Worm (Caenorhabditis elegans) whole organism, young adult: Measurements from ENCODE around the gene fmo-3.

Experiments used
- B0035.1 ChIP-seq: sonication (generic microtip); optimal IDR thresholded peaks from 2 replicates; lab custom pipeline; 2016; ENCODE audit warnings: missing genetic modification characterization, mild to moderate bottlenecking, missing compliant biosample characterization, missing genotype, missing genetic modification reagents
- F55B11.4 ChIP-seq: sonication (generic microtip); optimal IDR thresholded peaks from 2 replicates; lab custom pipeline; 2016; ENCODE audit warnings: missing compliant biosample characterization, missing genetic modification characterization, borderline replicate concordance; ENCODE audit not compliant: insufficient read depth
- F57A8.1 ChIP-seq: fragments of 200-800 bp; sonication (Bioruptor generic); optimal IDR thresholded peaks from 2 replicates; lab custom pipeline; 2018; ENCODE audit warnings: mild to moderate bottlenecking, missing genetic modification characterization, moderate library complexity, missing compliant biosample characterization
- K11D2.4 ChIP-seq: fragments of 200-800 bp; sonication (Bioruptor generic); IDR thresholded peaks from 2 replicates; pipeline ENCODE4 v1.3.6; 2022; ENCODE audit warnings: missing genetic modification reagents, missing genetic modification characterization, missing compliant biosample characterization
- K12H6.12 ChIP-seq: fragments of 200-800 bp; sonication (Bioruptor generic); optimal IDR thresholded peaks from 2 replicates; lab custom pipeline; 2018; ENCODE audit warnings: mild to moderate bottlenecking, missing genetic modification characterization, missing compliant biosample characterization
- T26A5.8 ChIP-seq: sonication (generic microtip); optimal IDR thresholded peaks from 2 replicates; lab custom pipeline; 2016; ENCODE audit warnings: missing genetic modification characterization, missing compliant biosample characterization
- Y67H2A.10 ChIP-seq: fragments of 200-800 bp; sonication (Bioruptor generic); conservative IDR thresholded peaks from 2 replicates; pipeline ENCODE4 v1.3.6; 2022; ENCODE audit warnings: missing genetic modification reagents, missing genetic modification characterization, missing compliant biosample characterization
- Y79H2A.3 ChIP-seq: fragments of 200-800 bp; sonication (Bioruptor generic); conservative IDR thresholded peaks from 2 replicates; pipeline ENCODE4 v1.3.6; 2022; ENCODE audit warnings: missing genetic modification reagents, missing genetic modification characterization, missing compliant biosample characterization
- aptf-2 ChIP-seq: fragments of 200-800 bp; sonication (Bioruptor generic); conservative IDR thresholded peaks from 2 replicates; pipeline ENCODE4 v1.3.6; 2022; ENCODE audit warnings: missing genetic modification reagents, missing genetic modification characterization, missing compliant biosample characterization
- attf-6 ChIP-seq: fragments of 200-800 bp; sonication (Bioruptor generic); IDR thresholded peaks from 2 replicates; pipeline ENCODE4 v1.3.6; 2022; ENCODE audit warnings: missing genetic modification reagents, missing genetic modification characterization, missing compliant biosample characterization
- cebp-1 ChIP-seq, 2 experiments: fragments of 200-800 bp in 1 of 2; sonication (Bioruptor generic) in 1 of 2; sonication (generic microtip) in 1 of 2; IDR thresholded peaks in 1 of 2; optimal IDR thresholded peaks in 1 of 2; 2 replicates each; pipeline versions ENCODE4 v1.3.6 to Lab custom; 2017 to 2022; ENCODE audit warnings: missing compliant biosample characterization in 2 of 2, missing genetic modification characterization in 2 of 2, mild to moderate bottlenecking in 1 of 2, missing genetic modification reagents in 1 of 2, moderate library complexity in 1 of 2
- cebp-2 ChIP-seq: fragments of 200-800 bp; sonication (Bioruptor generic); IDR thresholded peaks from 2 replicates; pipeline ENCODE4 v1.3.6; 2022; ENCODE audit warnings: missing genetic modification characterization, missing compliant biosample characterization
- ceh-100 ChIP-seq: fragments of 200-800 bp; sonication (Bioruptor generic); IDR thresholded peaks from 2 replicates; pipeline ENCODE4 v1.3.6; 2022; ENCODE audit warnings: missing genetic modification reagents, missing genetic modification characterization, missing compliant biosample characterization
- ceh-58 ChIP-seq: fragments of 200-800 bp; sonication (Bioruptor generic); IDR thresholded peaks from 2 replicates; pipeline ENCODE4 v1.3.6; 2022; ENCODE audit warnings: missing genetic modification characterization, missing compliant biosample characterization
- ceh-91 ChIP-seq: fragments of 200-800 bp; sonication (Bioruptor generic); IDR thresholded peaks from 2 replicates; pipeline ENCODE4 v1.3.6; 2022; ENCODE audit warnings: missing genetic modification reagents, missing genetic modification characterization, missing compliant biosample characterization
- chd-7 ChIP-seq: sonication (generic microtip); optimal IDR thresholded peaks from 2 replicates; lab custom pipeline; 2016; ENCODE audit warnings: mild to moderate bottlenecking, missing genetic modification characterization, moderate library complexity, missing compliant biosample characterization
- die-1 ChIP-seq: sonication (generic microtip); optimal IDR thresholded peaks from 2 replicates; lab custom pipeline; 2016; ENCODE audit warnings: missing genotype, mild to moderate bottlenecking, missing genetic modification characterization, missing compliant biosample characterization
- dox-1 ChIP-seq: fragments of 200-800 bp; sonication (Bioruptor generic); IDR thresholded peaks from 2 replicates; pipeline ENCODE4 v1.3.6; 2022; ENCODE audit warnings: missing genetic modification reagents, missing genetic modification characterization, missing compliant biosample characterization
- dpff-1 ChIP-seq: sonication (generic microtip); optimal IDR thresholded peaks from 2 replicates; lab custom pipeline; 2017; ENCODE audit warnings: mild to moderate bottlenecking, missing genetic modification characterization, missing compliant biosample characterization
- egrh-3 ChIP-seq: fragments of 200-800 bp; sonication (Bioruptor generic); IDR thresholded peaks from 2 replicates; pipeline ENCODE4 v1.3.6; 2022; ENCODE audit warnings: missing genetic modification reagents, missing genetic modification characterization, missing compliant biosample characterization
- hlh-12 ChIP-seq: sonication (generic microtip); optimal IDR thresholded peaks from 2 replicates; lab custom pipeline; 2016; ENCODE audit warnings: missing genetic modification characterization, missing compliant biosample characterization
- hmg-1.2 ChIP-seq: fragments of 200-800 bp; sonication (Bioruptor generic); IDR thresholded peaks from 2 replicates; pipeline ENCODE4 v1.3.6; 2022; ENCODE audit warnings: missing genetic modification reagents, missing genetic modification characterization, missing compliant biosample characterization
- hmg-20 ChIP-seq: fragments of 200-800 bp; sonication (Bioruptor generic); IDR thresholded peaks from 2 replicates; pipeline ENCODE4 v1.3.6; 2022; ENCODE audit warnings: missing genetic modification reagents, missing genetic modification characterization, missing compliant biosample characterization
- lag-1 ChIP-seq: fragments of 200-800 bp; sonication (Bioruptor generic); IDR thresholded peaks from 2 replicates; pipeline ENCODE4 v1.3.6; 2022; ENCODE audit warnings: missing genetic modification reagents, missing genetic modification characterization, missing compliant biosample characterization
- lin-40 ChIP-seq: sonication (generic microtip); optimal IDR thresholded peaks from 2 replicates; lab custom pipeline; 2016; ENCODE audit warnings: missing genetic modification characterization, mild to moderate bottlenecking, missing compliant biosample characterization, missing genotype, missing genetic modification reagents
- madf-3 ChIP-seq: fragments of 200-800 bp; sonication (Bioruptor generic); IDR thresholded peaks from 2 replicates; pipeline ENCODE4 v1.3.6; 2022; ENCODE audit warnings: missing genetic modification reagents, missing genetic modification characterization, missing compliant biosample characterization
- madf-6 ChIP-seq: fragments of 200-800 bp; sonication (Bioruptor generic); IDR thresholded peaks from 2 replicates; pipeline ENCODE4 v1.3.6; 2022; ENCODE audit warnings: missing genetic modification reagents, missing genetic modification characterization, missing compliant biosample characterization
- nfya-1 ChIP-seq: sonication (generic microtip); optimal IDR thresholded peaks from 2 replicates; lab custom pipeline; 2017; ENCODE audit warnings: antibody characterized with exemption, missing compliant biosample characterization, missing genetic modification characterization, borderline replicate concordance; ENCODE audit not compliant: insufficient read depth
- nfya-2 ChIP-seq: fragments of 200-800 bp; sonication (Bioruptor generic); IDR thresholded peaks from 2 replicates; pipeline ENCODE4 v1.3.6; 2022; ENCODE audit warnings: missing genetic modification reagents, missing genetic modification characterization, missing compliant biosample characterization
- nhr-179 ChIP-seq: sonication (generic microtip); optimal IDR thresholded peaks from 2 replicates; lab custom pipeline; 2016; ENCODE audit warnings: mild to moderate bottlenecking, missing genetic modification characterization, missing compliant biosample characterization
- nhr-27 ChIP-seq: fragments of 200-800 bp; sonication (Bioruptor generic); optimal IDR thresholded peaks from 2 replicates; lab custom pipeline; 2018; ENCODE audit warnings: mild to moderate bottlenecking, missing genetic modification characterization, moderate library complexity, missing compliant biosample characterization
- nhr-80 ChIP-seq: sonication (generic microtip); optimal IDR thresholded peaks from 2 replicates; lab custom pipeline; 2016; ENCODE audit warnings: missing genetic modification characterization, missing compliant biosample characterization
- pha-4 ChIP-seq: fragments of 150-350 bp; sonication (generic microtip); optimal IDR thresholded peaks from 2 replicates; lab custom pipeline; 2014; ENCODE audit warnings: missing biosample characterization, missing genetic modification reagents, missing genetic modification characterization
- rpc-1 ChIP-seq, 2 experiments: fragments of 150-350 bp in 1 of 2; sonication (generic microtip) in 1 of 2; optimal IDR thresholded peaks; 2 replicates each; lab custom pipeline; 2014 to 2018; ENCODE audit warnings: missing biosample characterization in 1 of 2, missing genetic modification characterization in 1 of 2, missing genetic modification reagents in 1 of 2, missing genotype in 1 of 2
- sea-2 ChIP-seq: fragments of 200-800 bp; sonication (Bioruptor generic); IDR thresholded peaks from 2 replicates; pipeline ENCODE4 v1.3.6; 2022; ENCODE audit warnings: missing genetic modification characterization, missing compliant biosample characterization
- snpc-1.1 ChIP-seq: sonication (generic microtip); optimal IDR thresholded peaks from 2 replicates; lab custom pipeline; 2017; ENCODE audit warnings: missing genetic modification characterization, mild to moderate bottlenecking, missing compliant biosample characterization, antibody characterized with exemption, moderate library complexity, missing genotype, missing genetic modification reagents; ENCODE audit not compliant: insufficient read depth
- snpc-4 ChIP-seq, 5 experiments: fragments of 150-350 bp in 1 of 5; sonication (generic microtip) in 4 of 5; optimal IDR thresholded peaks; 2 replicates each; lab custom pipeline; 2014 to 2018; ENCODE audit warnings: missing genetic modification characterization in 5 of 5, missing biosample characterization in 3 of 5, antibody characterized with exemption in 2 of 5, mild to moderate bottlenecking in 2 of 5, missing compliant biosample characterization in 2 of 5, missing genotype in 2 of 5, moderate library complexity in 2 of 5, missing genetic modification reagents in 1 of 5
- sptf-2 ChIP-seq: fragments of 200-800 bp; sonication (Bioruptor generic); optimal IDR thresholded peaks from 2 replicates; lab custom pipeline; 2018; ENCODE audit warnings: mild to moderate bottlenecking, missing genetic modification characterization, missing compliant biosample characterization
- tbp1 ChIP-seq: fragments of 200-800 bp; sonication (Bioruptor generic); optimal IDR thresholded peaks from 2 replicates; lab custom pipeline; 2018; ENCODE audit warnings: mild to moderate bottlenecking, missing genetic modification characterization, missing compliant biosample characterization
- tbx-9 ChIP-seq: sonication (generic microtip); optimal IDR thresholded peaks from 2 replicates; lab custom pipeline; 2016; ENCODE audit warnings: borderline replicate concordance, missing genetic modification characterization, inconsistent platforms, missing compliant biosample characterization
- tlf-1 ChIP-seq: fragments of 200-800 bp; sonication (Bioruptor generic); optimal IDR thresholded peaks from 2 replicates; lab custom pipeline; 2018; ENCODE audit warnings: mild to moderate bottlenecking, missing genetic modification characterization, missing compliant biosample characterization
- unc-130 ChIP-seq: sonication (generic microtip); optimal IDR thresholded peaks from 2 replicates; lab custom pipeline; 2016; ENCODE audit warnings: missing genetic modification reagents, missing genetic modification characterization, missing compliant biosample characterization
- ztf-28 ChIP-seq: fragments of 200-800 bp; sonication (Bioruptor generic); IDR thresholded peaks from 2 replicates; pipeline ENCODE4 v1.3.6; 2022; ENCODE audit warnings: missing genetic modification reagents, missing genetic modification characterization, missing compliant biosample characterization
- ztf-3 ChIP-seq: fragments of 200-800 bp; sonication (Bioruptor generic); optimal IDR thresholded peaks from 2 replicates; lab custom pipeline; 2018; ENCODE audit warnings: mild to moderate bottlenecking, missing genetic modification characterization, missing compliant biosample characterization
- ztf-6 ChIP-seq: fragments of 200-800 bp; sonication (Bioruptor generic); IDR thresholded peaks from 2 replicates; pipeline ENCODE4 v1.3.6; 2022; ENCODE audit warnings: missing genetic modification reagents, missing genetic modification characterization, missing compliant biosample characterization

The fmo-3 gene

ce11 chrIII:10740518-10740917 is 46.0 kb downstream of the fmo-3 start, which contains the start of gene K01G5.8 (continued):
- TF ChIP-seq snpc-4 (GFP tag; optimal IDR thresholded peaks at IDR 0.05; lab: Kevin White, UChicago) (no peak), snpc-4 (tag; optimal IDR thresholded peaks at IDR 0.05; lab: Kevin White, UChicago) (no peak), hlh-12 (no peak), hmg-1.2 (GFP tag; lab: Robert Waterston, UW) (no peak), madf-6 (GFP tag; lab: Robert Waterston, UW) (peak; percentile 67), nfya-1 (tag; lab: Kevin White, UChicago) (no peak)

- TF ChIP-seq nhr-80 (tag; lab: Kevin White, UChicago), result peak; percentile 99
- TF ChIP-seq cebp-1 (GFP tag; IDR thresholded peaks at IDR 0.05; lab: Robert Waterston, UW), result peak; percentile 85
- TF ChIP-seq cebp-1 (tag; optimal IDR thresholded peaks at IDR 0.05; lab: Kevin White, UChicago), result peak; percentile 93
- TF ChIP-seq T26A5.8 (tag; lab: Kevin White, UChicago), result no peak
- no peak for TF ChIP-seq nhr-27 (tag; lab: Kevin White, UChicago)
- no peak for TF ChIP-seq rpc-1 (optimal IDR thresholded peaks at IDR 0.05; lab: Kevin White, UChicago)
- no peak for TF ChIP-seq rpc-1 (tag; optimal IDR thresholded peaks at IDR 0.05; lab: Kevin White, UChicago)
- peak; percentile 84 for TF ChIP-seq aptf-2 (GFP tag; lab: Robert Waterston, UW)
- peak; percentile 97 for TF ChIP-seq Y79H2A.3 (GFP tag; lab: Robert Waterston, UW)
- TF ChIP-seq pha-4 (tag; lab: Kevin White, UChicago), result peak; percentile 41
- peak; percentile 96 for TF ChIP-seq unc-130 (GFP tag; lab: Kevin White, UChicago)
- peak; percentile 72 for TF ChIP-seq K11D2.4
- no peak for TF ChIP-seq ztf-3 (GFP tag; lab: Kevin White, UChicago)
- TF ChIP-seq nfya-2, result peak; percentile 56; the same call in 1 of the 2 replicates
- TF ChIP-seq F55B11.4 (tag; lab: Kevin White, UChicago), result no peak
- TF ChIP-seq B0035.1 (tag; lab: Kevin White, UChicago), result peak; percentile 17
- TF ChIP-seq dpff-1, result no peak
- TF ChIP-seq ztf-6, result peak; percentile 68; the same call in 1 of the 2 replicates
- peak; percentile 100 for TF ChIP-seq ceh-91 (GFP tag; lab: Robert Waterston, UW)
- TF ChIP-seq F57A8.1 (GFP tag; lab: Kevin White, UChicago), result no peak
- peak; percentile 94 for TF ChIP-seq Y67H2A.10
- peak; percentile 38 for TF ChIP-seq die-1
- peak; percentile 57; the same call in 1 of the 2 replicates for TF ChIP-seq hmg-20 (GFP tag; lab: Robert Waterston, UW)
- TF ChIP-seq cebp-2 (GFP tag; lab: Robert Waterston, UW), result no peak
- TF ChIP-seq snpc-1.1, result peak; percentile 77
- TF ChIP-seq ceh-100 (GFP tag; lab: Robert Waterston, UW), result peak; percentile 87
- peak; percentile 3 for TF ChIP-seq sptf-2 (GFP tag; lab: Kevin White, UChicago)
- TF ChIP-seq nhr-179, result no peak
- no peak for TF ChIP-seq tbx-9 (tag; lab: Kevin White, UChicago)
- TF ChIP-seq lag-1 (GFP tag; lab: Robert Waterston, UW), result no peak
- TF ChIP-seq ceh-58, result no peak
- peak; percentile 38 for TF ChIP-seq K12H6.12 (tag; lab: Kevin White, UChicago)
- peak; percentile 93 for TF ChIP-seq ztf-28 (GFP tag; lab: Robert Waterston, UW)
- peak; percentile 87 for TF ChIP-seq attf-6
- TF ChIP-seq sea-2 (GFP tag; lab: Robert Waterston, UW), result no peak
- TF ChIP-seq egrh-3 (GFP tag; lab: Robert Waterston, UW), result peak; percentile 46; the same call in 1 of the 2 replicates
- peak; percentile 68 for TF ChIP-seq lin-40 (tag; lab: Kevin White, UChicago)
- peak; percentile 1 for TF ChIP-seq chd-7 (tag; lab: Kevin White, UChicago)
- peak; percentile 76 for TF ChIP-seq tbp1 (GFP tag; lab: Kevin White, UChicago)
- peak; percentile 99 for TF ChIP-seq dox-1 (GFP tag; lab: Robert Waterston, UW)
- TF ChIP-seq tlf-1 (GFP tag; lab: Kevin White, UChicago), result peak; percentile 99
- peak; percentile 97 for TF ChIP-seq madf-3 (GFP tag; lab: Robert Waterston, UW)
Measured at ce11 chrIII:10742382-10742860, 47.9 kb downstream of the fmo-3 start, which contains the start of the genes tbb-1 and rib-2. tbb-1 (minus strand) TSS chrIII:10742432. rib-2 (plus strand) TSS chrIII:10742810.
